Fruit fly (Drosophila melanogaster) whole organism, embryonic: Measurements from ENCODE around the gene CG14252.
A peak's percentile ranks its signal among the peaks of the same experiment; 100 is the strongest.

ENCODE experiments used
- Abd-B ChIP-seq: fragments of 200-800 bp; sonication (Bioruptor generic); optimal IDR thresholded peaks from 2 replicates; lab custom pipeline; 2018; ENCODE audit warnings: missing biosample characterization, mild to moderate bottlenecking, missing genetic modification characterization, moderate library complexity
- BtbVII ChIP-seq: fragments of 200-800 bp; sonication (Bioruptor generic); optimal IDR thresholded peaks from 3 replicates; lab custom pipeline; 2017; ENCODE audit warnings: missing biosample characterization, mild to moderate bottlenecking, missing genetic modification characterization
- CG1233 ChIP-seq: fragments of 200-800 bp; sonication (Bioruptor generic); optimal IDR thresholded peaks from 4 replicates; lab custom pipeline; 2018; ENCODE audit warnings: missing biosample characterization, mild to moderate bottlenecking, missing genetic modification characterization
- CG13296 ChIP-seq: fragments of 200-800 bp; sonication (Bioruptor generic); optimal IDR thresholded peaks from 3 replicates; lab custom pipeline; 2018; ENCODE audit warnings: missing biosample characterization, mild to moderate bottlenecking, missing genetic modification characterization
- CG13624 ChIP-seq: fragments of 200-800 bp; sonication (Bioruptor generic); optimal IDR thresholded peaks from 2 replicates; lab custom pipeline; 2016; ENCODE audit warnings: missing biosample characterization, missing genetic modification characterization
- CG14014 ChIP-seq: fragments of 200-800 bp; sonication (Bioruptor generic); IDR thresholded peaks from 2 replicates; pipeline ENCODE4 v1.3.6; 2022; ENCODE audit warnings: missing biosample characterization, missing genetic modification characterization
- CG1602 ChIP-seq: fragments of 200-800 bp; sonication (Bioruptor generic); optimal IDR thresholded peaks from 3 replicates; lab custom pipeline; 2016; ENCODE audit warnings: missing biosample characterization, missing genetic modification characterization
- CG17186 ChIP-seq: fragments of 200-800 bp; sonication (Bioruptor generic); optimal IDR thresholded peaks from 3 replicates; lab custom pipeline; 2017; ENCODE audit warnings: missing biosample characterization, missing genetic modification reagents, missing genetic modification characterization
- CG17361 ChIP-seq: fragments of 200-800 bp; sonication (Bioruptor generic); IDR thresholded peaks from 3 replicates; pipeline ENCODE4 v1.3.6; 2022; ENCODE audit warnings: missing biosample characterization, missing genetic modification characterization
- CG18011 ChIP-seq: fragments of 200-800 bp; sonication (Bioruptor generic); optimal IDR thresholded peaks from 2 replicates; lab custom pipeline; 2017; ENCODE audit warnings: missing biosample characterization, missing genetic modification characterization, mild to moderate bottlenecking, moderate library complexity, missing genotype
- CG2199 ChIP-seq: fragments of 200-800 bp; sonication (Bioruptor generic); IDR thresholded peaks from 3 replicates; pipeline ENCODE4 v1.3.6; 2022; ENCODE audit warnings: missing biosample characterization, missing genetic modification characterization
- CG30403 ChIP-seq: fragments of 200-800 bp; sonication (Bioruptor generic); optimal IDR thresholded peaks from 3 replicates; lab custom pipeline; 2016; ENCODE audit warnings: missing biosample characterization, missing genetic modification characterization
- CG32772 ChIP-seq: fragments of 200-800 bp; sonication (Bioruptor generic); IDR thresholded peaks from 2 replicates; pipeline ENCODE4 v1.3.6; 2022; ENCODE audit warnings: missing biosample characterization, missing genetic modification characterization
- CG34224 ChIP-seq: fragments of 200-800 bp; sonication (Bioruptor generic); IDR thresholded peaks from 3 replicates; pipeline ENCODE4 v1.3.6; 2022; ENCODE audit warnings: missing biosample characterization, missing genetic modification characterization; ENCODE audit not compliant: partially characterized antibody
- CG34422 ChIP-seq: fragments of 200-800 bp; sonication (Bioruptor generic); IDR thresholded peaks from 3 replicates; pipeline ENCODE4 v1.3.6; 2022; ENCODE audit warnings: missing biosample characterization, missing genetic modification characterization
- CG3726 ChIP-seq: fragments of 200-800 bp; sonication (Bioruptor generic); IDR thresholded peaks from 3 replicates; pipeline ENCODE4, ENCODE4 v1.3.6; 2022; ENCODE audit warnings: missing biosample characterization, missing genetic modification characterization
- CG3995 ChIP-seq: fragments of 200-800 bp; sonication (Bioruptor generic); optimal IDR thresholded peaks from 3 replicates; lab custom pipeline; 2016; ENCODE audit warnings: missing biosample characterization, missing genetic modification characterization
- CG4424 ChIP-seq: fragments of 200-800 bp; sonication (Bioruptor generic); optimal IDR thresholded peaks from 3 replicates; lab custom pipeline; 2016; ENCODE audit warnings: missing biosample characterization, missing genetic modification characterization
- CG4820 ChIP-seq: fragments of 200-800 bp; sonication (Bioruptor generic); optimal IDR thresholded peaks from 3 replicates; lab custom pipeline; 2016; ENCODE audit warnings: missing biosample characterization, missing genetic modification characterization
- CG4854 ChIP-seq: fragments of 200-800 bp; sonication (Bioruptor generic); optimal IDR thresholded peaks from 2 replicates; lab custom pipeline; 2016; ENCODE audit warnings: missing biosample characterization, missing genetic modification characterization, inconsistent platforms
- CG5180 ChIP-seq: fragments of 200-800 bp; sonication (Bioruptor generic); optimal IDR thresholded peaks from 3 replicates; lab custom pipeline; 2017; ENCODE audit warnings: missing biosample characterization, missing genetic modification characterization, mild to moderate bottlenecking, moderate library complexity, missing genetic modification reagents
- CG7271 ChIP-seq: fragments of 200-800 bp; sonication (Bioruptor generic); optimal IDR thresholded peaks from 2 replicates; lab custom pipeline; 2018; ENCODE audit warnings: missing biosample characterization, mild to moderate bottlenecking, missing genetic modification characterization, moderate library complexity
- CG7556 ChIP-seq: fragments of 200-800 bp; sonication (Bioruptor generic); optimal IDR thresholded peaks from 2 replicates; lab custom pipeline; 2017; ENCODE audit warnings: missing biosample characterization, mild to moderate bottlenecking, missing genetic modification characterization
- CG7987 ChIP-seq: fragments of 200-800 bp; sonication (Bioruptor generic); optimal IDR thresholded peaks from 2 replicates; lab custom pipeline; 2018; ENCODE audit warnings: missing biosample characterization, mild to moderate bottlenecking, missing genetic modification characterization, moderate library complexity
- CG8944 ChIP-seq: fragments of 200-800 bp; sonication (Bioruptor generic); optimal IDR thresholded peaks from 3 replicates; lab custom pipeline; 2016; ENCODE audit warnings: missing biosample characterization, missing genetic modification characterization
- CG9727 ChIP-seq: fragments of 200-800 bp; sonication (Bioruptor generic); optimal IDR thresholded peaks from 3 replicates; lab custom pipeline; 2017; ENCODE audit warnings: missing biosample characterization, mild to moderate bottlenecking, missing genetic modification characterization
- CG9797 ChIP-seq: fragments of 200-800 bp; sonication (Bioruptor generic); optimal IDR thresholded peaks from 3 replicates; lab custom pipeline; 2018; ENCODE audit warnings: missing biosample characterization, mild to moderate bottlenecking, missing genetic modification characterization
- Dfd ChIP-seq, 2 experiments: fragments of >200 bp; optimal IDR thresholded peaks; 2 replicates each; lab custom pipeline; 2017; ENCODE audit warnings: missing biosample characterization in 2 of 2, missing genetic modification characterization in 2 of 2
- Dref ChIP-seq: fragments of 200-800 bp; sonication (Bioruptor generic); IDR thresholded peaks from 2 replicates; pipeline ENCODE4 v1.3.6; 2022; ENCODE audit warnings: missing biosample characterization, missing genetic modification characterization
- HLHmδ ChIP-seq: fragments of 200-800 bp; sonication (Bioruptor generic); optimal IDR thresholded peaks from 2 replicates; lab custom pipeline; 2018; ENCODE audit warnings: missing biosample characterization, mild to moderate bottlenecking, missing genetic modification characterization, moderate library complexity
- Hr3 ChIP-seq: fragments of 200-800 bp; sonication (Bioruptor generic); optimal IDR thresholded peaks from 3 replicates; lab custom pipeline; 2016; ENCODE audit warnings: missing biosample characterization, missing genetic modification characterization
- Lhr ChIP-seq: fragments of 200-800 bp; sonication (Bioruptor generic); optimal IDR thresholded peaks from 3 replicates; lab custom pipeline; 2017; ENCODE audit warnings: mild to moderate bottlenecking, missing biosample characterization, missing genetic modification reagents, missing genetic modification characterization
- Mes4 ChIP-seq: fragments of 200-800 bp; sonication (Bioruptor generic); optimal IDR thresholded peaks from 2 replicates; lab custom pipeline; 2016; ENCODE audit warnings: missing biosample characterization, missing genetic modification characterization
- Oaz ChIP-seq: fragments of 200-800 bp; sonication (Bioruptor generic); IDR thresholded peaks from 2 replicates; pipeline ENCODE4 v1.3.6; 2022; ENCODE audit warnings: missing biosample characterization, missing genetic modification characterization
- Rfx ChIP-seq: fragments of 200-800 bp; sonication (Bioruptor generic); IDR thresholded peaks from 2 replicates; pipeline ENCODE4 v1.3.6; 2022; ENCODE audit warnings: missing biosample characterization, missing genetic modification characterization
- Scr ChIP-seq: fragments of 200-800 bp; sonication (Bioruptor generic); IDR thresholded peaks from 2 replicates; pipeline ENCODE4 v1.3.6; 2022; ENCODE audit warnings: missing biosample characterization, missing genetic modification characterization; ENCODE audit not compliant: partially characterized antibody
- Sry-β ChIP-seq: fragments of 200-800 bp; sonication (Bioruptor generic); optimal IDR thresholded peaks from 2 replicates; lab custom pipeline; 2018; ENCODE audit warnings: missing biosample characterization, mild to moderate bottlenecking, missing genetic modification characterization, moderate library complexity
- bowl ChIP-seq: fragments of 200-800 bp; sonication (Bioruptor generic); IDR thresholded peaks from 2 replicates; pipeline ENCODE4 v1.3.6; 2022; ENCODE audit warnings: missing biosample characterization, missing genetic modification characterization
- caup ChIP-seq: fragments of 200-800 bp; sonication (Bioruptor generic); optimal IDR thresholded peaks from 3 replicates; lab custom pipeline; 2017; ENCODE audit warnings: missing biosample characterization, mild to moderate bottlenecking, missing genetic modification characterization, moderate library complexity; ENCODE audit not compliant: severe bottlenecking
- cg ChIP-seq: fragments of 200-800 bp; sonication (Bioruptor generic); optimal IDR thresholded peaks from 3 replicates; lab custom pipeline; 2019; ENCODE audit warnings: missing biosample characterization, mild to moderate bottlenecking, missing genetic modification characterization, moderate library complexity
- dimm ChIP-seq: fragments of 200-800 bp; sonication (Bioruptor generic); IDR thresholded peaks from 2 replicates; pipeline ENCODE4 v1.3.6; 2022; ENCODE audit warnings: missing biosample characterization, missing genetic modification characterization
- emc ChIP-seq: fragments of 200-800 bp; sonication (Bioruptor generic); optimal IDR thresholded peaks from 2 replicates; lab custom pipeline; 2016; ENCODE audit warnings: missing biosample characterization, missing genetic modification characterization
- fd64A ChIP-seq: fragments of 200-800 bp; sonication (Bioruptor generic); optimal IDR thresholded peaks from 3 replicates; lab custom pipeline; 2018; ENCODE audit warnings: missing biosample characterization, mild to moderate bottlenecking, missing genetic modification characterization
- gce ChIP-seq: fragments of 200-800 bp; sonication (Bioruptor generic); IDR thresholded peaks from 3 replicates; pipeline ENCODE4 v1.3.6; 2022; ENCODE audit warnings: missing biosample characterization, missing genetic modification characterization
- luna ChIP-seq: fragments of 200-800 bp; sonication (Bioruptor generic); optimal IDR thresholded peaks from 2 replicates; lab custom pipeline; 2016; ENCODE audit warnings: missing biosample characterization, missing genetic modification characterization
- mld ChIP-seq: fragments of 200-800 bp; sonication (Bioruptor generic); IDR thresholded peaks from 3 replicates; pipeline ENCODE4 v1.3.6; 2022; ENCODE audit warnings: missing biosample characterization, missing genetic modification characterization; ENCODE audit not compliant: partially characterized antibody
- sens ChIP-seq: fragments of 200-800 bp; sonication (Bioruptor generic); peaks from one replicate; lab custom pipeline; 2016; ENCODE audit warnings: missing biosample characterization, missing genetic modification characterization
- slou ChIP-seq: fragments of 200-800 bp; sonication (Bioruptor generic); optimal IDR thresholded peaks from 3 replicates; lab custom pipeline; 2016; ENCODE audit warnings: missing biosample characterization, missing genetic modification characterization
- tup ChIP-seq: fragments of 200-800 bp; sonication (Bioruptor generic); optimal IDR thresholded peaks from 2 replicates; lab custom pipeline; 2016; ENCODE audit warnings: missing biosample characterization, mild to moderate bottlenecking, missing genetic modification characterization, moderate library complexity
- wor ChIP-seq: fragments of 200-800 bp; sonication (Bioruptor generic); IDR thresholded peaks from 2 replicates; pipeline ENCODE4 v1.3.6; 2022; ENCODE audit warnings: missing biosample characterization, missing genetic modification characterization
- yki ChIP-seq: fragments of >200 bp; optimal IDR thresholded peaks from 3 replicates; lab custom pipeline; 2018

The CG14252 gene

dm6 chr3R:26966794-26967323, 21.5 kb downstream of the CG14252 start, which contains the start of gene CG5521 (continued):
- TF ChIP-seq tup (GFP tag; lab: Kevin White, UChicago) (no peak), Hr3 (no peak), CG9797 (no peak), wor (GFP tag; lab: Robert Waterston, UW) (no peak), CG7556 (no peak), Dref (no peak), CG1233 (GFP tag; lab: Kevin White, UChicago) (no peak), mld (GFP tag; lab: Robert Waterston, UW) (no peak), CG8944 (GFP tag; lab: Kevin White, UChicago) (no peak), Dfd (GFP tag; optimal IDR thresholded peaks at IDR 0.05; lab: Kevin White, UChicago) (no peak), CG32772 (GFP tag; lab: Robert Waterston, UW) (peak; percentile 50; the same call in 1 of the 2 replicates), CG13296 (GFP tag; lab: Kevin White, UChicago) (no peak), Oaz (GFP tag; lab: Robert Waterston, UW) (no peak), CG18011 (GFP tag; lab: Kevin White, UChicago) (no peak), CG4820 (GFP tag; lab: Kevin White, UChicago) (no peak), gce (GFP tag; lab: Robert Waterston, UW) (no peak), caup (no peak), CG5180 (GFP tag; lab: Kevin White, UChicago) (no peak), CG2199 (GFP tag; lab: Robert Waterston, UW) (peak; percentile 47; the same call in 1 of the 3 replicates), CG34422 (GFP tag; lab: Robert Waterston, UW) (0 out of 3 replicates have a peak, but pooled peaks have one; percentile 66), bowl (GFP tag; lab: Robert Waterston, UW) (no peak), Sry-β (GFP tag; lab: Kevin White, UChicago) (peak; percentile 91), BtbVII (GFP tag; lab: Kevin White, UChicago) (no peak), slou (GFP tag; lab: Kevin White, UChicago) (no peak), sens (GFP tag; lab: Kevin White, UChicago) (peak; percentile 67), emc (GFP tag; lab: Kevin White, UChicago) (no peak), HLHmδ (GFP tag; lab: Kevin White, UChicago) (no peak), CG7987 (GFP tag; lab: Kevin White, UChicago) (no peak), CG3726 (no peak), CG13624 (GFP tag; lab: Kevin White, UChicago) (peak; percentile 63), CG3995 (GFP tag; lab: Kevin White, UChicago) (no peak), Rfx (GFP tag; lab: Robert Waterston, UW) (peak; percentile 37; the same call in 1 of the 2 replicates), CG4854 (no peak), CG9727 (GFP tag; lab: Kevin White, UChicago) (no peak), Lhr (GFP tag; lab: Kevin White, UChicago) (no peak), cg (GFP tag; lab: Kevin White, UChicago) (peak; percentile 79), CG4424 (GFP tag; lab: Kevin White, UChicago) (no peak), CG30403 (no peak), Abd-B (GFP tag; lab: Kevin White, UChicago) (no peak), yki (no peak), CG17361 (no peak), fd64A (GFP tag; lab: Kevin White, UChicago) (no peak), CG7271 (tag; lab: Kevin White, UChicago) (no peak), CG14014 (GFP tag; lab: Robert Waterston, UW) (no peak), CG17186 (peak; percentile 38), luna (GFP tag; lab: Kevin White, UChicago) (no peak), CG34224 (0 out of 3 replicates have a peak, but pooled peaks have one; percentile 48), Mes4 (GFP tag; lab: Kevin White, UChicago) (no peak), dimm (GFP tag; lab: Robert Waterston, UW) (no peak), CG1602 (GFP tag; lab: Kevin White, UChicago) (no peak), Scr (GFP tag; lab: Robert Waterston, UW) (peak; percentile 45)
